Fruit fly (Drosophila melanogaster) whole organism, embryonic: ENCODE measurements around the gene Cyp1.

Experiments used
- Adf1 ChIP-seq: fragments of 200-800 bp; sonication (Bioruptor generic); IDR thresholded peaks from 2 replicates; pipeline ENCODE4 v1.3.6; 2022; ENCODE audit warnings: missing biosample characterization, missing genetic modification characterization
- Aef1 ChIP-seq: fragments of 200-800 bp; sonication (Bioruptor generic); IDR thresholded peaks from 3 replicates; pipeline ENCODE4 v1.3.6; 2022; ENCODE audit warnings: missing biosample characterization, missing genetic modification characterization
- Atf6 ChIP-seq: fragments of 200-800 bp; sonication (Bioruptor generic); IDR thresholded peaks from 2 replicates; pipeline ENCODE4 v1.3.6; 2022; ENCODE audit warnings: missing biosample characterization, missing genetic modification characterization
- CG10462 ChIP-seq: fragments of 200-800 bp; sonication (Bioruptor generic); optimal IDR thresholded peaks from 2 replicates; lab custom pipeline; 2016; ENCODE audit warnings: missing biosample characterization, missing genetic modification characterization
- CG11085 ChIP-seq: fragments of 200-800 bp; sonication (Bioruptor generic); IDR thresholded peaks from 2 replicates; pipeline ENCODE4 v1.3.6; 2022; ENCODE audit warnings: missing biosample characterization, missing genetic modification characterization
- CG11247 ChIP-seq: fragments of 200-800 bp; sonication (Bioruptor generic); IDR thresholded peaks from 2 replicates; pipeline ENCODE4 v1.3.6; 2022; ENCODE audit warnings: missing biosample characterization, missing genetic modification characterization
- CG11398 ChIP-seq: fragments of 200-800 bp; sonication (Bioruptor generic); optimal IDR thresholded peaks from 2 replicates; lab custom pipeline; 2016; ENCODE audit warnings: missing biosample characterization, missing genetic modification characterization
- CG12071 ChIP-seq: fragments of 200-800 bp; sonication (Bioruptor generic); optimal IDR thresholded peaks from 3 replicates; lab custom pipeline; 2018; ENCODE audit warnings: missing biosample characterization, mild to moderate bottlenecking, missing genetic modification characterization
- CG12104 ChIP-seq: fragments of 200-800 bp; sonication (Bioruptor generic); optimal IDR thresholded peaks from 3 replicates; lab custom pipeline; 2016; ENCODE audit warnings: missing biosample characterization, missing genetic modification characterization
- CG13624 ChIP-seq: fragments of 200-800 bp; sonication (Bioruptor generic); optimal IDR thresholded peaks from 2 replicates; lab custom pipeline; 2016; ENCODE audit warnings: missing biosample characterization, missing genetic modification characterization
- CG14441 ChIP-seq: fragments of 200-800 bp; sonication (Bioruptor generic); IDR thresholded peaks from 2 replicates; pipeline ENCODE4 v1.3.6; 2022; ENCODE audit warnings: missing biosample characterization, missing genetic modification characterization
- CG14965 ChIP-seq: fragments of 200-800 bp; sonication (Bioruptor generic); optimal IDR thresholded peaks from 2 replicates; lab custom pipeline; 2016; ENCODE audit warnings: missing biosample characterization, missing genetic modification characterization, borderline replicate concordance
- CG1603 ChIP-seq: fragments of 200-800 bp; sonication (Bioruptor generic); optimal IDR thresholded peaks from 2 replicates; lab custom pipeline; 2019; ENCODE audit warnings: missing biosample characterization, mild to moderate bottlenecking, missing genetic modification characterization, moderate library complexity
- CG17186 ChIP-seq: fragments of 200-800 bp; sonication (Bioruptor generic); optimal IDR thresholded peaks from 3 replicates; lab custom pipeline; 2017; ENCODE audit warnings: missing biosample characterization, missing genetic modification reagents, missing genetic modification characterization
- CG2120 ChIP-seq: fragments of 200-800 bp; sonication (Bioruptor generic); optimal IDR thresholded peaks from 3 replicates; lab custom pipeline; 2016; ENCODE audit warnings: missing biosample characterization, missing genetic modification characterization
- CG31388 ChIP-seq: fragments of 200-800 bp; sonication (Bioruptor generic); optimal IDR thresholded peaks from 2 replicates; lab custom pipeline; 2016; ENCODE audit warnings: missing biosample characterization, missing genetic modification characterization
- CG3163 ChIP-seq: fragments of 200-800 bp; sonication (Bioruptor generic); optimal IDR thresholded peaks from 3 replicates; lab custom pipeline; 2016; ENCODE audit warnings: missing biosample characterization, missing genetic modification characterization
- CG4854 ChIP-seq: fragments of 200-800 bp; sonication (Bioruptor generic); optimal IDR thresholded peaks from 2 replicates; lab custom pipeline; 2016; ENCODE audit warnings: missing biosample characterization, missing genetic modification characterization, inconsistent platforms
- CG6254 ChIP-seq: fragments of 200-800 bp; sonication (Bioruptor generic); optimal IDR thresholded peaks from 3 replicates; lab custom pipeline; 2017; ENCODE audit warnings: mild to moderate bottlenecking, missing biosample characterization, missing genetic modification reagents, missing genetic modification characterization
- CG7963 ChIP-seq: fragments of 200-800 bp; sonication (Bioruptor generic); IDR thresholded peaks from 3 replicates; pipeline ENCODE4 v1.3.6; 2022; ENCODE audit warnings: missing biosample characterization, missing genetic modification characterization; ENCODE audit not compliant: partially characterized antibody
- CG8765 ChIP-seq: fragments of 200-800 bp; sonication (Bioruptor generic); IDR thresholded peaks from 2 replicates; pipeline ENCODE4 v1.3.6; 2022; ENCODE audit warnings: missing biosample characterization, missing genetic modification characterization
- CG9727 ChIP-seq: fragments of 200-800 bp; sonication (Bioruptor generic); optimal IDR thresholded peaks from 3 replicates; lab custom pipeline; 2017; ENCODE audit warnings: missing biosample characterization, mild to moderate bottlenecking, missing genetic modification characterization
- Camta ChIP-seq: fragments of 200-800 bp; sonication (Bioruptor generic); optimal IDR thresholded peaks from 2 replicates; lab custom pipeline; 2016; ENCODE audit warnings: missing biosample characterization, missing genetic modification characterization
- D19A ChIP-seq: fragments of 200-800 bp; optimal IDR thresholded peaks from 3 replicates; lab custom pipeline; 2019; ENCODE audit warnings: missing biosample characterization, mild to moderate bottlenecking, missing genetic modification characterization, moderate library complexity
- Dad ChIP-seq: fragments of 200-800 bp; sonication (Bioruptor generic); optimal IDR thresholded peaks from 3 replicates; lab custom pipeline; 2016; ENCODE audit warnings: missing biosample characterization, missing genetic modification characterization
- Deaf1 ChIP-seq: fragments of 200-800 bp; optimal IDR thresholded peaks from 3 replicates; lab custom pipeline; 2019; ENCODE audit warnings: missing biosample characterization, mild to moderate bottlenecking, missing genetic modification characterization, moderate library complexity
- HLH3B ChIP-seq: fragments of 200-800 bp; sonication (Bioruptor generic); IDR thresholded peaks from 2 replicates; pipeline ENCODE4 v1.3.6; 2022; ENCODE audit warnings: missing biosample characterization, missing genetic modification characterization
- HmgD ChIP-seq: fragments of 200-800 bp; sonication (Bioruptor generic); optimal IDR thresholded peaks from 3 replicates; lab custom pipeline; 2016; ENCODE audit warnings: missing biosample characterization, missing genetic modification characterization
- Rx ChIP-seq: fragments of 200-800 bp; sonication (Bioruptor generic); IDR thresholded peaks from 2 replicates; pipeline ENCODE4 v1.3.6; 2022; ENCODE audit warnings: missing biosample characterization, missing genetic modification characterization
- Sox100B ChIP-seq: fragments of 200-800 bp; sonication (Bioruptor generic); optimal IDR thresholded peaks from 3 replicates; lab custom pipeline; 2018; ENCODE audit warnings: missing biosample characterization, mild to moderate bottlenecking, missing genetic modification characterization
- amos ChIP-seq: fragments of 200-800 bp; sonication (Bioruptor generic); IDR thresholded peaks from 2 replicates; pipeline ENCODE4 v1.3.6; 2022; ENCODE audit warnings: missing biosample characterization, missing genetic modification characterization; ENCODE audit not compliant: partially characterized antibody
- ara ChIP-seq: fragments of 200-800 bp; sonication (Bioruptor generic); IDR thresholded peaks from 2 replicates; pipeline ENCODE4 v1.3.6; 2022; ENCODE audit warnings: missing biosample characterization, missing genetic modification characterization
- bab2 ChIP-seq: fragments of 200-800 bp; sonication (Bioruptor generic); optimal IDR thresholded peaks from 2 replicates; lab custom pipeline; 2016; ENCODE audit warnings: missing biosample characterization, missing genetic modification characterization
- chif ChIP-seq, 2 experiments: fragments of 200-800 bp; sonication (Bioruptor generic); optimal IDR thresholded peaks; 3 replicates each; lab custom pipeline; 2016; ENCODE audit warnings: missing biosample characterization in 2 of 2, missing genetic modification characterization in 2 of 2
- chn ChIP-seq: fragments of 200-800 bp; sonication (Bioruptor generic); optimal IDR thresholded peaks from 2 replicates; lab custom pipeline; 2016; ENCODE audit warnings: missing biosample characterization, missing genetic modification characterization
- crp ChIP-seq, 2 experiments: fragments of 200-800 bp; sonication (Bioruptor generic); optimal IDR thresholded peaks; 2 replicates in 1 of 2; 3 replicates in 1 of 2; lab custom pipeline; 2017; ENCODE audit warnings: missing biosample characterization in 2 of 2, missing genetic modification characterization in 2 of 2, mild to moderate bottlenecking in 1 of 2, moderate library complexity in 1 of 2
- dan ChIP-seq: fragments of 200-800 bp; sonication (Bioruptor generic); IDR thresholded peaks from 2 replicates; pipeline ENCODE4 v1.3.6; 2022; ENCODE audit warnings: missing biosample characterization, missing genetic modification characterization
- ems ChIP-seq: fragments of 200-800 bp; sonication (Bioruptor generic); optimal IDR thresholded peaks from 3 replicates; lab custom pipeline; 2016; ENCODE audit warnings: missing biosample characterization, missing genetic modification characterization
- h ChIP-seq: fragments of >200 bp; optimal IDR thresholded peaks from 2 replicates; lab custom pipeline; 2017
- hth ChIP-seq: fragments of >200 bp; optimal IDR thresholded peaks from 2 replicates; lab custom pipeline; 2017; ENCODE audit warnings: inconsistent platforms
- klu ChIP-seq: fragments of 200-800 bp; sonication (Bioruptor generic); IDR thresholded peaks from 2 replicates; pipeline ENCODE4 v1.3.6; 2022; ENCODE audit warnings: missing biosample characterization, missing genetic modification characterization
- lbe ChIP-seq: fragments of 200-800 bp; sonication (Bioruptor generic); optimal IDR thresholded peaks from 2 replicates; lab custom pipeline; 2016; ENCODE audit warnings: missing biosample characterization, mild to moderate bottlenecking, missing genetic modification characterization
- luna ChIP-seq: fragments of 200-800 bp; sonication (Bioruptor generic); optimal IDR thresholded peaks from 2 replicates; lab custom pipeline; 2016; ENCODE audit warnings: missing biosample characterization, missing genetic modification characterization
- nmo ChIP-seq: fragments of 200-800 bp; sonication (Bioruptor generic); optimal IDR thresholded peaks from 2 replicates; lab custom pipeline; 2018; ENCODE audit warnings: missing biosample characterization, mild to moderate bottlenecking, missing genetic modification characterization, moderate library complexity
- prd ChIP-seq, 3 experiments: fragments of >200 bp in 2 of 3; fragments of 200-800 bp in 1 of 3; sonication (Bioruptor generic) in 1 of 3; optimal IDR thresholded peaks in 2 of 3; IDR thresholded peaks in 1 of 3; 2 replicates in 2 of 3; 3 replicates in 1 of 3; pipeline versions ENCODE4 v1.3.6 to Lab custom; 2017 to 2022; ENCODE audit warnings: missing biosample characterization in 1 of 3, missing genetic modification characterization in 1 of 3
- schlank ChIP-seq: fragments of 200-800 bp; sonication (Bioruptor generic); optimal IDR thresholded peaks from 2 replicates; lab custom pipeline; 2018; ENCODE audit warnings: missing biosample characterization, mild to moderate bottlenecking, missing genetic modification characterization
- shn ChIP-seq: fragments of 200-800 bp; sonication (Bioruptor generic); optimal IDR thresholded peaks from 3 replicates; lab custom pipeline; 2016; ENCODE audit warnings: missing biosample characterization, missing genetic modification characterization
- trem ChIP-seq: fragments of 200-800 bp; optimal IDR thresholded peaks from 3 replicates; lab custom pipeline; 2019; ENCODE audit warnings: missing biosample characterization, mild to moderate bottlenecking, missing genetic modification characterization, moderate library complexity
- trh ChIP-seq: fragments of 200-800 bp; sonication (Bioruptor generic); optimal IDR thresholded peaks from 2 replicates; lab custom pipeline; 2016; ENCODE audit warnings: missing biosample characterization, missing genetic modification characterization
- tx ChIP-seq: fragments of 200-800 bp; sonication (Bioruptor generic); optimal IDR thresholded peaks from 2 replicates; lab custom pipeline; 2016; ENCODE audit warnings: missing biosample characterization, missing genetic modification characterization
- unc-4 ChIP-seq: fragments of 200-800 bp; sonication (Bioruptor generic); IDR thresholded peaks from 2 replicates; pipeline ENCODE4 v1.3.6; 2022; ENCODE audit warnings: missing biosample characterization, missing genetic modification characterization; ENCODE audit not compliant: partially characterized antibody

Gene Cyp1

dm6 chrX:16279340-16279941 is 40.7 kb downstream of the Cyp1 start (continued):
- TF ChIP-seq HmgD (GFP tag; lab: Kevin White, UChicago) (peak; percentile 41), CG31388 (GFP tag; lab: Kevin White, UChicago) (peak; percentile 17), CG8765 (GFP tag; lab: Robert Waterston, UW) (peak; percentile 70), Aef1 (GFP tag; lab: Robert Waterston, UW) (peak; percentile 94), schlank (tag; lab: Kevin White, UChicago) (peak; percentile 77), lbe (GFP tag; lab: Kevin White, UChicago) (peak; percentile 68), trem (tag; lab: Kevin White, UChicago) (peak; percentile 23), CG11398 (GFP tag; lab: Kevin White, UChicago) (peak; percentile 41), amos (GFP tag; lab: Robert Waterston, UW) (peak; percentile 54), D19A (tag; lab: Kevin White, UChicago) (peak; percentile 64), shn (GFP tag; lab: Kevin White, UChicago) (peak; percentile 73), CG12071 (peak; percentile 70), Dad (peak; percentile 74), tx (peak; percentile 61), chif (GFP tag; optimal IDR thresholded peaks at IDR 0.05; lab: Kevin White, UChicago) (peak; percentile 71 to 78), dan (GFP tag; lab: Robert Waterston, UW) (no peak; the same call in 1 of the 2 replicates), CG4854 (GFP tag; lab: Kevin White, UChicago) (peak; percentile 36), chn (peak; percentile 73), CG17186 (GFP tag; lab: Kevin White, UChicago) (peak; percentile 22), CG13624 (GFP tag; lab: Kevin White, UChicago) (peak; percentile 82), Adf1 (GFP tag; lab: Robert Waterston, UW) (peak; percentile 31; the same call in 1 of the 2 replicates), bab2 (GFP tag; lab: Kevin White, UChicago) (peak; percentile 83), crp (GFP tag; optimal IDR thresholded peaks at IDR 0.05; lab: Kevin White, UChicago) (peak in 1 of 2 experiments; percentile 8), ara (GFP tag; lab: Robert Waterston, UW) (peak; percentile 90), CG12104 (GFP tag; lab: Kevin White, UChicago) (peak; percentile 44), CG11247 (peak; percentile 83), hth (lab: Kevin White, UChicago) (no peak), CG3163 (GFP tag; lab: Kevin White, UChicago) (no peak), trh (GFP tag; lab: Kevin White, UChicago) (no peak), CG10462 (peak; percentile 68), CG6254 (GFP tag; lab: Kevin White, UChicago) (peak; percentile 43), CG2120 (GFP tag; lab: Kevin White, UChicago) (peak; percentile 83), ems (GFP tag; lab: Kevin White, UChicago) (peak; percentile 75), nmo (GFP tag; lab: Kevin White, UChicago) (peak; percentile 94), luna (GFP tag; lab: Kevin White, UChicago) (peak; percentile 72), prd (optimal IDR thresholded peaks at IDR 0.05; lab: Kevin White, UChicago) (no peak), prd (GFP tag; IDR thresholded peaks at IDR 0.05; lab: Robert Waterston, UW) (peak; percentile 95), CG7963 (GFP tag; lab: Robert Waterston, UW) (no peak), CG14965 (GFP tag; lab: Kevin White, UChicago) (peak; percentile 19), unc-4 (GFP tag; lab: Robert Waterston, UW) (no peak), CG11085 (GFP tag; lab: Robert Waterston, UW) (peak; percentile 85), Camta (peak; percentile 87), HLH3B (GFP tag; lab: Robert Waterston, UW) (peak; percentile 90), Rx (peak; percentile 81), Deaf1 (tag; lab: Kevin White, UChicago) (peak; percentile 43), CG9727 (GFP tag; lab: Kevin White, UChicago) (peak; percentile 70), Sox100B (GFP tag; lab: Kevin White, UChicago) (peak; percentile 70), h (lab: Kevin White, UChicago) (no peak), CG14441 (peak; percentile 93), klu (GFP tag; lab: Robert Waterston, UW) (peak; percentile 76), CG1603 (tag; lab: Kevin White, UChicago) (peak; percentile 86), Atf6 (peak; percentile 80)
